Fruit fly (Drosophila melanogaster) whole organism, embryonic: ENCODE measurements around the gene CG13239.

Source experiments
- Ada2b ChIP-seq: fragments of 200-800 bp; sonication (Bioruptor generic); IDR thresholded peaks from 2 replicates; pipeline ENCODE4 v1.3.6; 2022; ENCODE audit warnings: missing biosample characterization, missing genetic modification characterization
- BEAF-32 ChIP-seq: fragments of 200-800 bp; sonication (Bioruptor generic); optimal IDR thresholded peaks from 3 replicates; lab custom pipeline; 2017; ENCODE audit warnings: missing biosample characterization, missing genetic modification characterization, mild to moderate bottlenecking, moderate library complexity, missing genetic modification reagents
- CG12155 ChIP-seq: fragments of 200-800 bp; sonication (Bioruptor generic); optimal IDR thresholded peaks from 3 replicates; lab custom pipeline; 2016; ENCODE audit warnings: missing biosample characterization, missing genetic modification characterization
- CG18262 ChIP-seq: fragments of 200-800 bp; optimal IDR thresholded peaks from 3 replicates; lab custom pipeline; 2019; ENCODE audit warnings: missing biosample characterization, mild to moderate bottlenecking, missing genetic modification characterization, moderate library complexity
- CG2678 ChIP-seq: fragments of 200-800 bp; sonication (Bioruptor generic); optimal IDR thresholded peaks from 3 replicates; lab custom pipeline; 2019; ENCODE audit warnings: missing biosample characterization, mild to moderate bottlenecking, missing genetic modification characterization, moderate library complexity
- CG2889 ChIP-seq: fragments of 200-800 bp; sonication (Bioruptor generic); IDR thresholded peaks from 3 replicates; pipeline ENCODE4 v1.3.6; 2022; ENCODE audit warnings: missing biosample characterization, missing genetic modification characterization
- CG31224 ChIP-seq: fragments of 200-800 bp; sonication (Bioruptor generic); IDR thresholded peaks from 2 replicates; pipeline ENCODE4 v1.3.6; 2022; ENCODE audit warnings: missing biosample characterization, missing genetic modification characterization
- CG3163 ChIP-seq: fragments of 200-800 bp; sonication (Bioruptor generic); optimal IDR thresholded peaks from 3 replicates; lab custom pipeline; 2016; ENCODE audit warnings: missing biosample characterization, missing genetic modification characterization
- CG33213 ChIP-seq: fragments of 200-800 bp; sonication (Bioruptor generic); optimal IDR thresholded peaks from 3 replicates; lab custom pipeline; 2016; ENCODE audit warnings: missing biosample characterization, missing genetic modification characterization
- CG42726 ChIP-seq: fragments of 200-800 bp; sonication (Bioruptor generic); IDR thresholded peaks from 2 replicates; pipeline ENCODE4 v1.3.6; 2022; ENCODE audit warnings: missing biosample characterization, missing genetic modification characterization; ENCODE audit not compliant: partially characterized antibody
- CG4328 ChIP-seq: fragments of 200-800 bp; sonication (Bioruptor generic); optimal IDR thresholded peaks from 3 replicates; lab custom pipeline; 2017; ENCODE audit warnings: missing biosample characterization, missing genetic modification reagents, missing genetic modification characterization
- CG5953 ChIP-seq: fragments of 200-800 bp; sonication (Bioruptor generic); IDR thresholded peaks from 2 replicates; pipeline ENCODE4 v1.3.6; 2022; ENCODE audit warnings: missing biosample characterization, missing genetic modification characterization
- CG6175 ChIP-seq: fragments of 200-800 bp; sonication (Bioruptor generic); IDR thresholded peaks from 3 replicates; pipeline ENCODE4 v1.3.6; 2022; ENCODE audit warnings: missing biosample characterization, missing genetic modification characterization
- CG6654 ChIP-seq: fragments of 200-800 bp; sonication (Bioruptor generic); optimal IDR thresholded peaks from 2 replicates; lab custom pipeline; 2017; ENCODE audit warnings: missing biosample characterization, mild to moderate bottlenecking, missing genetic modification characterization
- CG7963 ChIP-seq: fragments of 200-800 bp; sonication (Bioruptor generic); IDR thresholded peaks from 3 replicates; pipeline ENCODE4 v1.3.6; 2022; ENCODE audit warnings: missing biosample characterization, missing genetic modification characterization; ENCODE audit not compliant: partially characterized antibody
- CG8290 ChIP-seq, 3 experiments: fragments of 200-800 bp; sonication (Bioruptor generic); optimal IDR thresholded peaks; 2 replicates each; lab custom pipeline; 2016 to 2019; ENCODE audit warnings: missing biosample characterization in 3 of 3, missing genetic modification characterization in 3 of 3, mild to moderate bottlenecking in 2 of 3, moderate library complexity in 1 of 3
- CG9215 ChIP-seq: fragments of 200-800 bp; sonication (Bioruptor generic); IDR thresholded peaks from 2 replicates; pipeline ENCODE4 v1.3.6; 2022; ENCODE audit warnings: missing biosample characterization, missing genetic modification characterization
- CG9932 ChIP-seq: fragments of 200-800 bp; sonication (Bioruptor generic); IDR thresholded peaks from 2 replicates; pipeline ENCODE4 v1.3.6; 2022; ENCODE audit warnings: missing biosample characterization, missing genetic modification characterization
- D19B ChIP-seq: fragments of 200-800 bp; sonication (Bioruptor generic); optimal IDR thresholded peaks from 2 replicates; lab custom pipeline; 2017; ENCODE audit warnings: missing biosample characterization, mild to moderate bottlenecking, missing genetic modification characterization
- Dbx ChIP-seq: fragments of 200-800 bp; sonication (Bioruptor generic); IDR thresholded peaks from 3 replicates; pipeline ENCODE4 v1.3.6; 2022; ENCODE audit warnings: missing biosample characterization, missing genetic modification characterization
- Drgx ChIP-seq: fragments of 200-800 bp; sonication (Bioruptor generic); IDR thresholded peaks from 2 replicates; pipeline ENCODE4 v1.3.6; 2022; ENCODE audit warnings: missing biosample characterization, missing genetic modification characterization
- H15 ChIP-seq: fragments of 200-800 bp; sonication (Bioruptor generic); IDR thresholded peaks from 3 replicates; pipeline ENCODE4 v1.3.6; 2022; ENCODE audit warnings: missing biosample characterization, missing genetic modification characterization
- H2.0 ChIP-seq: fragments of 200-800 bp; sonication (Bioruptor generic); IDR thresholded peaks from 2 replicates; pipeline ENCODE4 v1.3.6; 2022; ENCODE audit warnings: missing biosample characterization, missing genetic modification characterization
- Hr51 ChIP-seq, 2 experiments: fragments of 200-800 bp; sonication (Bioruptor generic); optimal IDR thresholded peaks; 2 replicates in 1 of 2; 3 replicates in 1 of 2; lab custom pipeline; 2016 to 2018; ENCODE audit warnings: missing biosample characterization in 2 of 2, missing genetic modification characterization in 2 of 2, mild to moderate bottlenecking in 1 of 2, moderate library complexity in 1 of 2
- Lim3 ChIP-seq: fragments of 200-800 bp; sonication (Bioruptor generic); IDR thresholded peaks from 2 replicates; pipeline ENCODE4 v1.3.6; 2022; ENCODE audit warnings: missing biosample characterization, missing genetic modification characterization
- MTF-1 ChIP-seq: fragments of 200-800 bp; sonication (Bioruptor generic); optimal IDR thresholded peaks from 2 replicates; lab custom pipeline; 2018; ENCODE audit warnings: missing biosample characterization, mild to moderate bottlenecking, missing genetic modification characterization, borderline replicate concordance
- Med ChIP-seq: fragments of 200-800 bp; sonication (Bioruptor generic); peaks from one replicate; lab custom pipeline; 2016; ENCODE audit warnings: missing biosample characterization, missing genetic modification characterization, mild to moderate bottlenecking, inconsistent platforms, moderate library complexity
- Myb ChIP-seq: fragments of 200-800 bp; sonication (Bioruptor generic); optimal IDR thresholded peaks from 2 replicates; lab custom pipeline; 2016; ENCODE audit warnings: missing biosample characterization, missing genetic modification characterization
- Nf-YC ChIP-seq: fragments of 200-800 bp; optimal IDR thresholded peaks from 3 replicates; lab custom pipeline; 2019; ENCODE audit warnings: missing biosample characterization, mild to moderate bottlenecking, missing genetic modification characterization, moderate library complexity
- Pdp1 ChIP-seq, 2 experiments: fragments of 200-800 bp; sonication (Bioruptor generic); optimal IDR thresholded peaks; 3 replicates each; lab custom pipeline; 2016; ENCODE audit warnings: missing biosample characterization in 2 of 2, missing genetic modification characterization in 2 of 2, mild to moderate bottlenecking in 1 of 2, moderate library complexity in 1 of 2
- Scr ChIP-seq: fragments of 200-800 bp; sonication (Bioruptor generic); IDR thresholded peaks from 2 replicates; pipeline ENCODE4 v1.3.6; 2022; ENCODE audit warnings: missing biosample characterization, missing genetic modification characterization; ENCODE audit not compliant: partially characterized antibody
- Usf ChIP-seq: fragments of 200-800 bp; sonication (Bioruptor generic); optimal IDR thresholded peaks from 2 replicates; lab custom pipeline; 2017; ENCODE audit warnings: missing genotype, missing biosample characterization, missing genetic modification characterization
- YL-1 ChIP-seq: fragments of 200-800 bp; sonication (Bioruptor generic); optimal IDR thresholded peaks from 3 replicates; lab custom pipeline; 2017; ENCODE audit warnings: missing biosample characterization, mild to moderate bottlenecking, missing genetic modification characterization
- aop ChIP-seq: fragments of 200-800 bp; sonication (Bioruptor generic); IDR thresholded peaks from 2 replicates; pipeline ENCODE4 v1.3.6; 2022; ENCODE audit warnings: missing biosample characterization, missing genetic modification characterization
- ash1 ChIP-seq: fragments of 200-800 bp; sonication (Bioruptor generic); optimal IDR thresholded peaks from 2 replicates; lab custom pipeline; 2018; ENCODE audit warnings: missing biosample characterization, mild to moderate bottlenecking, missing genetic modification characterization
- bsh ChIP-seq, 2 experiments: fragments of 200-800 bp; sonication (Bioruptor generic); optimal IDR thresholded peaks; 2 replicates each; lab custom pipeline; 2017 to 2018; ENCODE audit warnings: mild to moderate bottlenecking in 2 of 2, missing biosample characterization in 2 of 2, missing genetic modification characterization in 2 of 2, moderate library complexity in 1 of 2
- cg ChIP-seq: fragments of 200-800 bp; sonication (Bioruptor generic); optimal IDR thresholded peaks from 3 replicates; lab custom pipeline; 2019; ENCODE audit warnings: missing biosample characterization, mild to moderate bottlenecking, missing genetic modification characterization, moderate library complexity
- chm ChIP-seq: fragments of 200-800 bp; sonication (Bioruptor generic); IDR thresholded peaks from 2 replicates; pipeline ENCODE4 v1.3.6; 2022; ENCODE audit warnings: missing biosample characterization, missing genetic modification characterization
- croc ChIP-seq: fragments of 200-800 bp; sonication (Bioruptor generic); conservative IDR thresholded peaks from 3 replicates; pipeline ENCODE4 v1.3.6; 2022; ENCODE audit warnings: missing biosample characterization, missing genetic modification characterization
- dm ChIP-seq: fragments of 200-800 bp; sonication (Bioruptor generic); optimal IDR thresholded peaks from 3 replicates; lab custom pipeline; 2016; ENCODE audit warnings: missing biosample characterization, missing genetic modification characterization
- gro ChIP-seq: fragments of 200-800 bp; sonication (Bioruptor generic); optimal IDR thresholded peaks from 2 replicates; lab custom pipeline; 2016; ENCODE audit warnings: missing biosample characterization, missing genetic modification characterization
- maf-S ChIP-seq: fragments of 200-800 bp; sonication (Bioruptor generic); optimal IDR thresholded peaks from 2 replicates; lab custom pipeline; 2016; ENCODE audit warnings: missing biosample characterization, missing genetic modification characterization
- phol ChIP-seq: fragments of 200-800 bp; sonication (Bioruptor generic); optimal IDR thresholded peaks from 3 replicates; lab custom pipeline; 2018; ENCODE audit warnings: missing biosample characterization, mild to moderate bottlenecking, missing genetic modification characterization, moderate library complexity
- pros ChIP-seq: fragments of 200-800 bp; sonication (Bioruptor generic); optimal IDR thresholded peaks from 3 replicates; lab custom pipeline; 2019; ENCODE audit warnings: missing biosample characterization, mild to moderate bottlenecking, missing genetic modification characterization, moderate library complexity
- sens-2 ChIP-seq: fragments of 200-800 bp; sonication (Bioruptor generic); IDR thresholded peaks from 2 replicates; pipeline ENCODE4 v1.3.6; 2022; ENCODE audit warnings: missing biosample characterization, missing genetic modification characterization
- sob ChIP-seq: fragments of 200-800 bp; sonication (Bioruptor generic); IDR thresholded peaks from 2 replicates; pipeline ENCODE4 v1.3.6; 2022; ENCODE audit warnings: missing biosample characterization, missing genetic modification characterization
- toy ChIP-seq: fragments of 200-800 bp; sonication (Bioruptor generic); IDR thresholded peaks from 2 replicates; pipeline ENCODE4 v1.3.6; 2022; ENCODE audit warnings: missing biosample characterization, missing genetic modification characterization
- ttk ChIP-seq: fragments of 200-800 bp; sonication (Bioruptor generic); IDR thresholded peaks from 2 replicates; pipeline ENCODE4 v2.1.2; 2022; ENCODE audit warnings: missing biosample characterization, missing genetic modification characterization
- usp ChIP-seq: fragments of >200 bp; optimal IDR thresholded peaks from 2 replicates; lab custom pipeline; 2017; ENCODE audit warnings: missing biosample characterization, missing genetic modification characterization
- wor ChIP-seq: fragments of 200-800 bp; sonication (Bioruptor generic); IDR thresholded peaks from 2 replicates; pipeline ENCODE4 v1.3.6; 2022; ENCODE audit warnings: missing biosample characterization, missing genetic modification characterization

The CG13239 gene

dm6 chr3L:22822544-22823175, 37.9 kb upstream of the CG13239 start (continued):
- TF ChIP-seq CG6654 (GFP tag; lab: Kevin White, UChicago) (no peak), gro (GFP tag; lab: Kevin White, UChicago) (peak; percentile 42), CG3163 (GFP tag; lab: Kevin White, UChicago) (peak; percentile 69), maf-S (GFP tag; lab: Kevin White, UChicago) (no peak), CG31224 (GFP tag; lab: Robert Waterston, UW) (no peak), usp (GFP tag; lab: Kevin White, UChicago) (no peak), Usf (GFP tag; lab: Kevin White, UChicago) (no peak), Med (peak; percentile 68), bsh (GFP tag; optimal IDR thresholded peaks at IDR 0.05; lab: Kevin White, UChicago) (peak in 1 of 2 experiments; percentile 91), CG8290 (GFP tag; optimal IDR thresholded peaks at IDR 0.05; lab: Kevin White, UChicago) (no peak), CG8290 (tag; optimal IDR thresholded peaks at IDR 0.05; lab: Kevin White, UChicago) (peak in 1 of 2 experiments; percentile 51), Pdp1 (GFP tag; optimal IDR thresholded peaks at IDR 0.05; lab: Kevin White, UChicago) (peak in 1 of 2 experiments; percentile 52), D19B (no peak), dm (GFP tag; lab: Kevin White, UChicago) (no peak), CG2889 (GFP tag; lab: Robert Waterston, UW) (no peak), CG4328 (GFP tag; lab: Kevin White, UChicago) (no peak), CG18262 (tag; lab: Kevin White, UChicago) (no peak), phol (tag; lab: Kevin White, UChicago) (no peak), BEAF-32 (GFP tag; lab: Kevin White, UChicago) (no peak), Myb (GFP tag; lab: Kevin White, UChicago) (no peak), CG6175 (GFP tag; lab: Robert Waterston, UW) (no peak), H15 (GFP tag; lab: Robert Waterston, UW) (no peak), H2.0 (GFP tag; lab: Robert Waterston, UW) (no peak), chm (GFP tag; lab: Robert Waterston, UW) (no peak), sens-2 (GFP tag; lab: Robert Waterston, UW) (no peak), MTF-1 (GFP tag; lab: Kevin White, UChicago) (peak; percentile 10), YL-1 (GFP tag; lab: Kevin White, UChicago) (peak; percentile 10), Scr (GFP tag; lab: Robert Waterston, UW) (no peak), Lim3 (GFP tag; lab: Robert Waterston, UW) (no peak), pros (GFP tag; lab: Kevin White, UChicago) (no peak), Dbx (GFP tag; lab: Robert Waterston, UW) (peak; percentile 38; the same call in 1 of the 3 replicates), croc (GFP tag; lab: Robert Waterston, UW) (no peak), CG5953 (GFP tag; lab: Robert Waterston, UW) (no peak), sob (GFP tag; lab: Robert Waterston, UW) (peak; percentile 22; the same call in 1 of the 2 replicates), toy (no peak), Drgx (GFP tag; lab: Robert Waterston, UW) (peak; percentile 96), CG42726 (no peak), aop (GFP tag; lab: Robert Waterston, UW) (no peak), wor (GFP tag; lab: Robert Waterston, UW) (no peak), CG9215 (no peak), Ada2b (no peak), ttk (no peak), Hr51 (GFP tag; optimal IDR thresholded peaks at IDR 0.05; lab: Kevin White, UChicago) (no peak), CG12155 (no peak), CG7963 (GFP tag; lab: Robert Waterston, UW) (no peak), Nf-YC (tag; lab: Kevin White, UChicago) (peak; percentile 4), cg (peak; percentile 86), CG9932 (GFP tag; lab: Robert Waterston, UW) (no peak), CG33213 (GFP tag; lab: Kevin White, UChicago) (no peak), ash1 (no peak), CG2678 (tag; lab: Kevin White, UChicago) (peak; percentile 46)
